Worm (Caenorhabditis elegans): ENCODE data around the gene agt-2.

DNA sequence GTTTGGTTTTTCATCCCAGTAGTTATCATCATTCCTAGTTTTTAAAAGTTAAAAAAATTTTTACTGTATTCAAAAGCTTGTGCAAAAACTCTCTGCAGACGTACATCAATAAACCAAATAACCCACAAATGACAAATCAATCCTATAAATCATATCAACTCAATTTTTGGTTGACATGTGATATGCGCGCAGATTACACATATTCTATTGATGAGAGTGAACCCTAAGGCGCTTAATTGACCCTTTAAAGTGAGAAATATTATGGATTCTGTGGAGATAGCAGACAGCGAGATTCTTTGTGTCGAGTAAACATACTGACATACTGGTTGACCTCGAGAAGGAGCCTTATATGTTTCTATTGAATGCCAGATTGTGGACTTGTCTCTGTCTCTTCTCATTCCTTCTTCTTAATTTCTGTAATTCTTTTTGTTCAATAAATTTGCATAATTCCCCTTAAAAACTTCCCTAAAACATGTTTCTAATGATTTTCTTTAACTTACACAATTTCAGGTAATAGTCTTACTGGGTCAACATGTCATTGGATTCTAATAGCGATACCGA is 42.7 kb upstream of the agt-2 start, which contains the start of gene EEED8.2:
- no peak for TF ChIP-seq unc-62 (GFP tag; optimal IDR thresholded peaks at IDR 0.05)
- no peak for TF ChIP-seq lin-15B (tag; optimal IDR thresholded peaks at IDR 0.05)
- TF ChIP-seq skn-1 (tag; optimal IDR thresholded peaks at IDR 0.05) = no peak

Measured in whole organism, L3 larva.